Fruit fly (Drosophila melanogaster) whole organism, pupa: ENCODE results near the gene Coq4.

Experiments used
- CG10348 ChIP-seq: fragments of 200-800 bp; sonication (Bioruptor generic); IDR thresholded peaks from 2 replicates; pipeline ENCODE4 v1.3.6; 2022; ENCODE audit warnings: missing biosample characterization, missing genetic modification characterization
- CG34367 ChIP-seq: fragments of 200-800 bp; sonication (Bioruptor generic); optimal IDR thresholded peaks from 2 replicates; lab custom pipeline; 2018; ENCODE audit warnings: missing biosample characterization, mild to moderate bottlenecking, missing genetic modification characterization
- CG4496 ChIP-seq: fragments of 200-800 bp; sonication (Bioruptor generic); IDR thresholded peaks from 3 replicates; pipeline ENCODE4 v1.3.6; 2022; ENCODE audit warnings: missing biosample characterization, missing genetic modification characterization
- CG8301 ChIP-seq: fragments of 200-800 bp; sonication (Bioruptor generic); optimal IDR thresholded peaks from 2 replicates; lab custom pipeline; 2018; ENCODE audit warnings: missing biosample characterization, mild to moderate bottlenecking, missing genetic modification characterization
- D1 ChIP-seq: fragments of 200-800 bp; sonication (Bioruptor generic); optimal IDR thresholded peaks from 2 replicates; lab custom pipeline; 2018; ENCODE audit warnings: missing biosample characterization, mild to moderate bottlenecking, missing genetic modification characterization, moderate library complexity
- Ets98B ChIP-seq: fragments of 200-800 bp; sonication (Bioruptor generic); IDR thresholded peaks from 2 replicates; pipeline ENCODE4 v1.3.6; 2022; ENCODE audit warnings: missing biosample characterization, missing genetic modification characterization
- fd96Ca ChIP-seq: fragments of 200-800 bp; sonication (Bioruptor generic); IDR thresholded peaks from 3 replicates; pipeline ENCODE4 v1.3.6; 2022; ENCODE audit warnings: missing biosample characterization, missing genetic modification characterization

DNA sequence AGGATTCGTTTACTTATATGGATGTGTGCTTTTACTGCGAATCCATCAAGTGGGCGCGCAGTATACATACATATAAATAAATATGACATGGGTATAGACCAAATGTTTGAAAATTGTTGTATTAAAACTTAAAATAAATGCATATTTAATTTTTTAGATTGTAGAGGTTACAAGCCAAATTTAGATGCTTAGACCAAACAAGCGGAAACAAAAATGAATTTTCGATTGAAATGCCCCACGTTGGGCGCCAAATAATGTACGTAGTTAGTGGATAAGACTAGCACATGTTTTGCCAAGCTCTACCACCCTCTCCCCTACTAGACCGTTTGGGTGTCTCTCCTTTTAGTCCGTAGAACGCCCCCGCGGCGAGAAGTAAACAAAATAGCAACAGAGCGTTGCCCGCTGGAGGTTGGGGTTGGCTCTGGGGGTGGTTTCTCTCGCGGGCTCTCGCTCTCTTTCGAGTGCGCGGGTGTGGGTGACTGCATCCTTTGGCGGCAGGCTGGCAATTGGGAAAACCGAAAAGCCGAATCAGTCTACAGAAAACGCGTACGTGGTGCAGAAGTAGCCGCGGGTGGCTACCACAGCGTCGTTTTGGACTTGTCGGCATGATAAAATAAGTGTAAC lies 5.6 kb upstream of the Coq4 start, which contains the start of gene CG18265:
- TF ChIP-seq Ets98B (GFP tag; lab: Robert Waterston, UW) (no peak), CG4496 (GFP tag; lab: Robert Waterston, UW) (no peak), CG34367 (tag; lab: Kevin White, UChicago) (no peak), D1 (no peak), CG10348 (GFP tag; lab: Robert Waterston, UW) (no peak), CG8301 (tag; lab: Kevin White, UChicago) (no peak), fd96Ca (GFP tag; lab: Robert Waterston, UW) (no peak)
